Fruit fly (Drosophila melanogaster): ENCODE results near the gene CG34393.

Gene CG34393

DNA sequence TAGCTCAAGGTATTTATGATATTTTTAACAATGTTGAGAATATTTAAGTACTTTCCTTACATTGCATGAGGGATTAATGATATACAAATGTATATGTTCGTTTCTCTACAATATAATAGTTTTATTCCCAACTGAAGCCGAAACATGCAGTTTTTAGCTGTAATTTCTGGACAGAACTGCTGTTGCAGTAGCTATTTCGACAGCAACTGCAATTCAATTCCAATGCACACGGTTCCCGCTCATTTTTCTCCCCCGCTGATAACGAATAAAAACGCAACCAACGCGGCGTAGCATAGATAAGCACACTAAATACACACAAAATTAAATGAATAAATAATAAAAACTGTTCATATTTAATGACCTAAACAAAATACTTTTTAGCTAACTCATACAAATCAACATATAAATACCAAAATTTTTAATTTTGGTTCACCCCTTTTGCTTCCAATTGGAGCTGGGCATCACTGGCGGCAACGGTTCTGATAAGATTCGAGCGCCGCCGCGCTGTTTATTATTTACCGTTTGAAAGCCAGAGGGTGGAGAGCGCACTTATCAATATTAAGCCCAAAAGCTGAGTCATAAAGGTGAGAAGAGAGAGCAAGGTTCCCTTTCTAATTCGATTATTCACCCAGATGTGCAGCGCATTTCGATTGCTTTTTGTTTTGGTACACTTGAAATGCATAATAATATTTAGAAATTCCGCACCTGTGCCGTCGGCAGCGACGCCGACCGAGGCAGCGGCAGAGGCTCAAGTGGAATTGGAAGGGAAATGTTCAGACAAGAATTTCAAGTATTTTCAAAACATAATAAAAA lies 41.8 kb downstream of the CG34393 start (continued):
- 0 out of 3 replicates have a peak, but pooled peaks have one; percentile 30 for TF ChIP-seq gce (GFP tag; IDR thresholded peaks at IDR 0.05)
- no peak for TF ChIP-seq Hr39 (optimal IDR thresholded peaks at IDR 0.05)
- TF ChIP-seq sug (tag; optimal IDR thresholded peaks at IDR 0.05), result peak; percentile 24
- TF ChIP-seq CG13424 (tag; optimal IDR thresholded peaks at IDR 0.05), result peak; percentile 33
- TF ChIP-seq Pdp1 (GFP tag; optimal IDR thresholded peaks at IDR 0.05), result peak in 1 of 2 experiments; percentile 23
- TF ChIP-seq CG32532 (GFP tag; IDR thresholded peaks at IDR 0.05), result peak; percentile 44; the same call in 1 of the 2 replicates
- 0 out of 3 replicates have a peak, but pooled peaks have one; percentile 8 for TF ChIP-seq CG16813 (GFP tag; IDR thresholded peaks at IDR 0.05; ENCODE audit: partially characterized antibody)
- no peak for TF ChIP-seq CG10979 (tag; optimal IDR thresholded peaks at IDR 0.05)
- TF ChIP-seq unpg (GFP tag; optimal IDR thresholded peaks at IDR 0.05), result peak; percentile 30
- TF ChIP-seq Sry-β (GFP tag; optimal IDR thresholded peaks at IDR 0.05), result peak; percentile 92
- TF ChIP-seq H2.0 (GFP tag; IDR thresholded peaks at IDR 0.05), result peak; percentile 42; the same call in 1 of the 2 replicates
- TF ChIP-seq ash1 (GFP tag; optimal IDR thresholded peaks at IDR 0.05), result no peak

DNA sequence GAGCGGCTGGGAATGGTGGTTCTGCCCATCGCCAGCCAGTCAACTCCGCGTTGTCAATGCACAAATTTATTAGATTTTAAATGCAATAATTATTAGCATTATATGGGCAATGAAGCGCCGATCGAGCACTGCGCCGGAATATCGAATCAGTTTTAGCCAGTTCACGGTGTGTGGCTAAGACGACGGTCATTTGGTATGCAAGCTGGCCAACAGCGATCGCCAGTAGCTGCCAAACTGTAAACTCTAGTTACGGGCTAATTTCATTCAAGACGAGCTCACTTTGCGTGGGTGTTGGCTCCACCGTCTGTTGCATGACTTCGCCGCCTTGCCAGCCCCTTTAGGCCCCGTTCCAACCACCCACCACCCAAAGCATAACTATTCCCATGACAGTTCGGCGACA lies 44.5 kb downstream of the CG34393 start:
- TF ChIP-seq Med (GFP tag) (peak; percentile 54), B-H1 (GFP tag; IDR thresholded peaks at IDR 0.05) (no peak), vvl (GFP tag; IDR thresholded peaks at IDR 0.05) (peak; percentile 73; the same call in 1 of the 2 replicates), CG6654 (GFP tag; optimal IDR thresholded peaks at IDR 0.05) (peak; percentile 68)

DNA sequence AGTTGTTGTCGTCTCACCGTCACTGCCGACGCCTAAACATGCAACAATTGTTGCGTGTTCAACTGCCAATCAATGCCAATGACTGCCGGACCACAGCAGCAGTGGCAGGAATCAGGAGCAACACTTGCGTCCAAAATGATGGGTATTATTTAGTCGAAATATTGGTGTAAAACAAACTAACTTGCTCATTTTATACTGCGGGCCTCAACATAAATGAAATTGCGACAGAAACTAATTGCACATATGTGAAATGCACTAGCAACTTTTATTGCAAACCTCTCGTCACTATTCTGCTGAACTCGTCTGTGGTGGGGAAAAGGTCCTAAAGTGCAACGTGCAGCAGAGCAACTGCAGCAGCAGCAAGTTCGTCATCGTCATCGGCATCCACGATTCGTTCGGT lies 45.5 kb downstream of the CG34393 start:
- TF ChIP-seq sens (GFP tag) (peak; percentile 27), CG8765 (GFP tag; IDR thresholded peaks at IDR 0.05) (0 out of 2 replicates have a peak, but pooled peaks have one; percentile 21), ems (GFP tag; optimal IDR thresholded peaks at IDR 0.05) (no peak), Med (GFP tag) (peak; percentile 54), nerfin-1 (tag; optimal IDR thresholded peaks at IDR 0.05) (no peak), Rfx (GFP tag; IDR thresholded peaks at IDR 0.05) (no peak), gsb (GFP tag; IDR thresholded peaks at IDR 0.05) (no peak), Opbp (GFP tag; IDR thresholded peaks at IDR 0.05; ENCODE audit: partially characterized antibody) (no peak), Ets65A (GFP tag) (peak; percentile 31), Adf1 (GFP tag; IDR thresholded peaks at IDR 0.05) (no peak), CG33213 (GFP tag; optimal IDR thresholded peaks at IDR 0.05) (no peak), Gsc (GFP tag; IDR thresholded peaks at IDR 0.05) (no peak), CG34224 (GFP tag; IDR thresholded peaks at IDR 0.05; ENCODE audit: partially characterized antibody) (no peak), zfh2 (GFP tag; optimal IDR thresholded peaks at IDR 0.05) (no peak)

DNA sequence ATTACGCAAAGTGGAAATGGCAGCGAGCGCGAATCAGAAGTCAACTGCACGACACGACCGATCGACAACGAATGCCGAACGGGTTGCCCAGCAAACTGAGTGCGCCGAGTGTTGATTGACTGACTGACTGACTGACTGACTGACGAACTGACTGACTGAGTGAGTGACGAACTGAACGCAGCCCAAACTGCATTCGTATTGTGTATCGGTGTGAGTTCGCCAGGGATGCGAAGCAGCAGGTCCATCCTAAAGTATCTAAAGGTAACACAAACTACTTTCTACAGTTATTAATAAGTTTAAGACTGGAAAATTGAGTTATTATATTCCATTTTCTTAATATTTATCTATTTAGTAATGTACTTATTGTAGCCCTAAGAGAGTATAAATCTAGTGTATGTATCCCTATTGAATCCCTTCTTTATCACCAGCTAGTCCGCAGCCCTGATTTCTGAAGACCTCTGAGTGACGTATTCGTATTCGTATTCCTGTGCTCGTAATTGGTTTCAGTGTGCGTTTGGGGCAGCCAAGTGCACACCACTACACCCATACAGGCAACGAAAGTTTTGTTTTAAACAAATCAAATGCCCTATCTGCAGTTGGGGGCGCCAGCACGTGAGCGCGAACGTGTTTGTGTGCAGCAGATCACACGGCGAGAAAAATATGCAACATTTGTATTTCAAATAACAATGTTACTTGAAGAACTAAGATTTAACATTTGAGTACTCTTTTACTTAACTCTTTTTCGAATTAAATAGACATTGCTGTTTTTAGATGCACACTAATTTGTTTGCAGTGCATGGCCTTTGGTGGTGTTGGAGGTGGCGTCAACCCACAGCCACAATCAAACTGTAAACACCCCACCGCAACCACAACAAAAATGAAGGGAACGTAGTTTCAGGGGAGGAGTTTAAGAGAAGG lies 47.3 kb downstream of the CG34393 start:
- peak; percentile 53 to 98 for TF ChIP-seq bsh (GFP tag; optimal IDR thresholded peaks at IDR 0.05)
- peak; percentile 91 for TF ChIP-seq esg (GFP tag; conservative IDR thresholded peaks at IDR 0.05)
- peak; percentile 64 for TF ChIP-seq CG15514 (GFP tag; optimal IDR thresholded peaks at IDR 0.05)
- TF ChIP-seq Rx (GFP tag; IDR thresholded peaks at IDR 0.05), result peak; percentile 93
- peak; percentile 89 for TF ChIP-seq Gug (GFP tag; IDR thresholded peaks at IDR 0.05)
- peak; percentile 82 for TF ChIP-seq CG18619 (GFP tag; optimal IDR thresholded peaks at IDR 0.05)
- TF ChIP-seq Kr (GFP tag; optimal IDR thresholded peaks at IDR 0.05), result no peak
- peak; percentile 42 for TF ChIP-seq HLHmδ (GFP tag; optimal IDR thresholded peaks at IDR 0.05)
- TF ChIP-seq CG11085 (GFP tag; IDR thresholded peaks at IDR 0.05), result peak; percentile 61
- peak; percentile 89 for TF ChIP-seq tio (GFP tag; optimal IDR thresholded peaks at IDR 0.05)
- peak; percentile 90 for TF ChIP-seq CG11456 (GFP tag; IDR thresholded peaks at IDR 0.05)
- peak; percentile 89 for TF ChIP-seq dm (GFP tag; optimal IDR thresholded peaks at IDR 0.05)
- peak; percentile 99 for TF ChIP-seq Ets65A (GFP tag)
- no peak for TF ChIP-seq CG8478 (optimal IDR thresholded peaks at IDR 0.05)
- peak; percentile 97 for TF ChIP-seq Ptx1 (GFP tag; IDR thresholded peaks at IDR 0.05)
- peak; percentile 92 for TF ChIP-seq Lhr (GFP tag; optimal IDR thresholded peaks at IDR 0.05)
- no peak for TF ChIP-seq Hr39 (optimal IDR thresholded peaks at IDR 0.05)

All from whole organism, embryonic.